Worm (Caenorhabditis elegans) whole organism, L1 larva: ENCODE results near the gene vit-6.

Source experiments
- C16A3.4 ChIP-seq: fragments of 150-350 bp; optimal IDR thresholded peaks from 2 replicates; lab custom pipeline; 2014; ENCODE audit warnings: missing biosample characterization, missing genetic modification characterization
- elt-2 ChIP-seq: sonication (generic microtip); optimal IDR thresholded peaks from 2 replicates; lab custom pipeline; 2016; ENCODE audit warnings: missing genetic modification characterization, mild to moderate bottlenecking, inconsistent platforms, missing compliant biosample characterization, missing genetic modification reagents
- sox-4 ChIP-seq: sonication (generic microtip); optimal IDR thresholded peaks from 2 replicates; lab custom pipeline; 2016; ENCODE audit warnings: missing genetic modification characterization, missing compliant biosample characterization

DNA sequence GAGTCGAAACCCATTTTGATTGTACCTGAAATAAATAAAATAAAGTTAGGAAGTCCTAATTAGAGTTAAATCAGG, 28.4 kb downstream of the vit-6 start, which contains the start of gene nucl-1:
- TF ChIP-seq C16A3.4 (tag; lab: Kevin White, UChicago) (no peak), elt-2 (tag; lab: Kevin White, UChicago) (no peak), sox-4 (tag; lab: Kevin White, UChicago) (no peak)
